Worm (Caenorhabditis elegans) whole organism, L4 larva: ENCODE data around the gene fipr-19.

Experiments
- D1046.2 ChIP-seq: fragments of 200-800 bp; sonication (Bioruptor generic); IDR thresholded peaks from 2 replicates; pipeline ENCODE4 v1.3.6; 2022; ENCODE audit warnings: missing genetic modification characterization, missing compliant biosample characterization
- F49E8.2 ChIP-seq: sonication (generic microtip); optimal IDR thresholded peaks from 2 replicates; lab custom pipeline; 2016; ENCODE audit warnings: missing compliant biosample characterization, mild to moderate bottlenecking, missing genetic modification characterization, borderline replicate concordance
- T20F7.1 ChIP-seq: fragments of 200-800 bp; sonication (Bioruptor generic); optimal IDR thresholded peaks from 2 replicates; lab custom pipeline; 2018; ENCODE audit warnings: mild to moderate bottlenecking, missing genetic modification characterization, missing compliant biosample characterization
- T26A8.4 ChIP-seq: fragments of 200-800 bp; sonication (Bioruptor generic); IDR thresholded peaks from 2 replicates; pipeline ENCODE4 v1.3.6; 2022; ENCODE audit warnings: missing genetic modification characterization, missing compliant biosample characterization
- Y105C5A.15 ChIP-seq: fragments of 200-800 bp; sonication (Bioruptor generic); IDR thresholded peaks from 2 replicates; pipeline ENCODE4 v1.3.6; 2022; ENCODE audit warnings: missing genetic modification characterization, missing compliant biosample characterization
- Y48G9A.11 ChIP-seq: fragments of 200-800 bp; sonication (Bioruptor generic); IDR thresholded peaks from 2 replicates; pipeline ENCODE4 v1.3.6; 2022; ENCODE audit warnings: missing genetic modification reagents, missing genetic modification characterization, missing compliant biosample characterization
- Y5F2A.4 ChIP-seq: fragments of 200-800 bp; sonication (Bioruptor generic); optimal IDR thresholded peaks from 2 replicates; lab custom pipeline; 2018; ENCODE audit warnings: mild to moderate bottlenecking, missing genetic modification characterization, missing compliant biosample characterization
- Y75B8A.6 ChIP-seq: fragments of 200-800 bp; sonication (Bioruptor generic); IDR thresholded peaks from 2 replicates; pipeline ENCODE4 v1.3.6; 2022; ENCODE audit warnings: missing genetic modification reagents, missing genetic modification characterization, missing compliant biosample characterization
- aha-1 ChIP-seq: fragments of 150-350 bp; peaks from one replicate; lab custom pipeline; 2014; ENCODE audit warnings: missing biosample characterization, missing genetic modification characterization
- aly-2 ChIP-seq: sonication (generic microtip); optimal IDR thresholded peaks from 2 replicates; lab custom pipeline; 2018; ENCODE audit warnings: missing biosample characterization, missing genetic modification characterization
- ama-1 ChIP-seq: fragments of 150-350 bp; optimal IDR thresholded peaks from 2 replicates; lab custom pipeline; 2014; ENCODE audit warnings: inconsistent platforms, mixed read lengths
- arid-1 ChIP-seq: fragments of 200-800 bp; sonication (Bioruptor generic); conservative IDR thresholded peaks from 2 replicates; pipeline ENCODE4 v1.3.6; 2022; ENCODE audit warnings: missing genetic modification reagents, missing genetic modification characterization, missing compliant biosample characterization
- ctbp-1 ChIP-seq: fragments of 200-800 bp; sonication (Bioruptor generic); IDR thresholded peaks from 2 replicates; pipeline ENCODE4 v1.3.6; 2022; ENCODE audit warnings: missing genetic modification reagents, missing genetic modification characterization, missing compliant biosample characterization
- daf-19 ChIP-seq: fragments of 200-800 bp; sonication (Bioruptor generic); conservative IDR thresholded peaks from 2 replicates; pipeline ENCODE4 v1.3.6; 2022; ENCODE audit warnings: missing genetic modification characterization, missing compliant biosample characterization
- dmd-8 ChIP-seq: fragments of 200-800 bp; sonication (Bioruptor generic); IDR thresholded peaks from 2 replicates; pipeline ENCODE4 v1.3.6; 2022; ENCODE audit warnings: missing genetic modification characterization, missing compliant biosample characterization
- dmd-9 ChIP-seq: fragments of 200-800 bp; sonication (Bioruptor generic); IDR thresholded peaks from 2 replicates; pipeline ENCODE4 v1.3.6; 2022; ENCODE audit warnings: missing genetic modification reagents, missing genetic modification characterization, missing compliant biosample characterization
- duxl-1 ChIP-seq: sonication (generic microtip); optimal IDR thresholded peaks from 2 replicates; lab custom pipeline; 2016; ENCODE audit warnings: mild to moderate bottlenecking, missing genetic modification characterization, moderate library complexity, missing compliant biosample characterization; ENCODE audit not compliant: poor library complexity
- egl-43 ChIP-seq: fragments of 200-800 bp; sonication (Bioruptor generic); IDR thresholded peaks from 2 replicates; pipeline ENCODE4 v1.3.6; 2022; ENCODE audit warnings: missing genetic modification reagents, missing genetic modification characterization, missing compliant biosample characterization
- gei-8 ChIP-seq: fragments of 200-800 bp; sonication (Bioruptor generic); optimal IDR thresholded peaks from 2 replicates; lab custom pipeline; 2018; ENCODE audit warnings: mild to moderate bottlenecking, missing genetic modification characterization, missing compliant biosample characterization
- hmg-1.1 ChIP-seq: fragments of 200-800 bp; sonication (Bioruptor generic); IDR thresholded peaks from 2 replicates; pipeline ENCODE4 v1.3.6; 2022; ENCODE audit warnings: missing genetic modification reagents, missing genetic modification characterization, missing compliant biosample characterization
- lin-38 ChIP-seq: fragments of 200-800 bp; sonication (Bioruptor generic); IDR thresholded peaks from 2 replicates; pipeline ENCODE4 v1.3.6; 2022; ENCODE audit warnings: missing genetic modification reagents, missing genetic modification characterization, missing compliant biosample characterization
- lin-39 ChIP-seq: fragments of 150-350 bp; optimal IDR thresholded peaks from 2 replicates; lab custom pipeline; 2014; ENCODE audit warnings: missing biosample characterization, missing genetic modification reagents, missing genetic modification characterization
- madf-5 ChIP-seq, 2 experiments: fragments of 200-800 bp; sonication (Bioruptor generic); IDR thresholded peaks; 2 replicates each; pipeline ENCODE4 v1.3.6; 2022; ENCODE audit warnings: missing compliant biosample characterization in 2 of 2, missing genetic modification characterization in 2 of 2
- madf-9 ChIP-seq: fragments of 200-800 bp; sonication (Bioruptor generic); conservative IDR thresholded peaks from 2 replicates; pipeline ENCODE4 v1.3.6; 2022; ENCODE audit warnings: missing genetic modification reagents, missing genetic modification characterization, missing compliant biosample characterization
- mes-2 ChIP-seq: sonication (generic microtip); optimal IDR thresholded peaks from 2 replicates; lab custom pipeline; 2016; ENCODE audit warnings: missing genotype, mild to moderate bottlenecking, missing genetic modification characterization, missing compliant biosample characterization; ENCODE audit not compliant: poor library complexity, severe bottlenecking
- mxl-2 ChIP-seq: fragments of 200-800 bp; sonication (Bioruptor generic); conservative IDR thresholded peaks from 2 replicates; pipeline ENCODE4 v1.3.6; 2022; ENCODE audit warnings: missing genetic modification reagents, missing genetic modification characterization, missing compliant biosample characterization
- nhr-102 ChIP-seq: sonication (generic microtip); optimal IDR thresholded peaks from 2 replicates; lab custom pipeline; 2016; ENCODE audit warnings: mild to moderate bottlenecking, missing genetic modification characterization, moderate library complexity, missing compliant biosample characterization
- nhr-111 ChIP-seq: fragments of 200-800 bp; sonication (Bioruptor generic); optimal IDR thresholded peaks from 2 replicates; lab custom pipeline; 2018; ENCODE audit warnings: mild to moderate bottlenecking, missing genetic modification characterization, missing compliant biosample characterization
- nhr-41 ChIP-seq: fragments of 200-800 bp; sonication (Bioruptor generic); IDR thresholded peaks from 2 replicates; pipeline ENCODE4 v1.3.6; 2022; ENCODE audit warnings: missing genetic modification reagents, missing genetic modification characterization, missing compliant biosample characterization
- nhr-42 ChIP-seq: fragments of 200-800 bp; sonication (Bioruptor generic); IDR thresholded peaks from 2 replicates; pipeline ENCODE4 v1.3.6; 2022; ENCODE audit warnings: missing genetic modification characterization, missing compliant biosample characterization
- nhr-6 ChIP-seq: fragments of 150-350 bp; optimal IDR thresholded peaks from 2 replicates; lab custom pipeline; 2014; ENCODE audit warnings: missing biosample characterization, missing genetic modification characterization
- nhr-76 ChIP-seq: fragments of 150-350 bp; optimal IDR thresholded peaks from 2 replicates; lab custom pipeline; 2014; ENCODE audit warnings: missing biosample characterization, missing genetic modification characterization
- pha-4 ChIP-seq, 2 experiments: fragments of 150-350 bp in 1 of 2; fragments of 200-800 bp in 1 of 2; sonication (Bioruptor generic) in 1 of 2; IDR thresholded peaks in 1 of 2; optimal IDR thresholded peaks in 1 of 2; 2 replicates each; pipeline versions ENCODE4 v1.3.6 to Lab custom; 2014 to 2022; ENCODE audit warnings: missing genetic modification characterization in 2 of 2, missing genetic modification reagents in 2 of 2, missing biosample characterization in 1 of 2, missing compliant biosample characterization in 1 of 2
- php-3 ChIP-seq: fragments of 200-800 bp; sonication (Bioruptor generic); IDR thresholded peaks from 2 replicates; pipeline ENCODE4 v1.3.6; 2022; ENCODE audit warnings: missing genetic modification reagents, missing genetic modification characterization, missing compliant biosample characterization
- rbr-2 ChIP-seq: sonication (generic microtip); optimal IDR thresholded peaks from 2 replicates; lab custom pipeline; 2016; ENCODE audit warnings: missing genotype, missing genetic modification characterization, missing compliant biosample characterization
- saeg-2 ChIP-seq: fragments of 200-800 bp; sonication (Bioruptor generic); IDR thresholded peaks from 2 replicates; pipeline ENCODE4 v1.3.6; 2022; ENCODE audit warnings: missing genetic modification reagents, missing genetic modification characterization, missing compliant biosample characterization
- sdz-12 ChIP-seq: fragments of 200-800 bp; sonication (Bioruptor generic); optimal IDR thresholded peaks from 2 replicates; lab custom pipeline; 2018; ENCODE audit warnings: mild to moderate bottlenecking, missing genetic modification characterization, missing compliant biosample characterization
- snpc-1.2 ChIP-seq: fragments of 200-800 bp; sonication (Bioruptor generic); IDR thresholded peaks from 2 replicates; pipeline ENCODE4 v1.3.6; 2022; ENCODE audit warnings: missing genetic modification reagents, missing genetic modification characterization, missing compliant biosample characterization
- spr-1 ChIP-seq: sonication (generic microtip); optimal IDR thresholded peaks from 2 replicates; lab custom pipeline; 2016; ENCODE audit warnings: mild to moderate bottlenecking, missing genetic modification characterization, missing compliant biosample characterization
- spr-3 ChIP-seq: fragments of 200-800 bp; sonication (Bioruptor generic); optimal IDR thresholded peaks from 2 replicates; lab custom pipeline; 2018; ENCODE audit warnings: mild to moderate bottlenecking, missing genetic modification characterization, missing compliant biosample characterization
- unc-130 ChIP-seq: sonication (generic microtip); optimal IDR thresholded peaks from 2 replicates; lab custom pipeline; 2016; ENCODE audit warnings: missing genetic modification reagents, missing genetic modification characterization, missing compliant biosample characterization
- zfp-3 ChIP-seq: fragments of 200-800 bp; sonication (Bioruptor generic); conservative IDR thresholded peaks from 2 replicates; pipeline ENCODE4 v1.3.6; 2022; ENCODE audit warnings: missing genetic modification reagents, missing genetic modification characterization, missing compliant biosample characterization
- zip-2 ChIP-seq: fragments of 150-350 bp; optimal IDR thresholded peaks from 2 replicates; lab custom pipeline; 2014; ENCODE audit warnings: missing biosample characterization, missing genetic modification characterization

fipr-19 gene

DNA sequence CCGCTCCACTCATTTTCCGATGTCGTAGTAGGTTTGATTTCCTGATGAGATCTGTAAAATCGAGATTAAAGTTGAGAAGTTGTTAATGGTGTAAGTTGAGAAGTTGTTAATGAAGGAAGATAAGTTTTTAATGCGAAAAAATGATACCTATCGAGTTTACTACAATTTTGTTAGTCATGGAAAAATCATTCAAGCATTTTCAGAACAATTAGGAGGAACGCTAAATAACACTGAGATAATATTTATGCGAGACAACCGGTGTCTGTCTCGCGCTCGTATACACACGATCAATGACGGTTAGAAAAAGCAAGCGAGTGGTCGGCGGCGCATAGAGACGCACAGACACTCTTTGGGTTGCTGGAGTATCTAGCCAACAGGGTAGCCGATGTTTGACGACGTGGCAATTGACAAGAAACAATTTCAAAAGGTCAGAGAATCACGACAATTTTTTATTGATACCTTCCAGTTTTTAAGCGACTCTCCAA lies 39.1 kb upstream of the fipr-19 start, which contains the start of gene cgh-1 (continued):
- TF ChIP-seq dmd-9 (GFP tag; lab: Robert Waterston, UW): no peak

DNA sequence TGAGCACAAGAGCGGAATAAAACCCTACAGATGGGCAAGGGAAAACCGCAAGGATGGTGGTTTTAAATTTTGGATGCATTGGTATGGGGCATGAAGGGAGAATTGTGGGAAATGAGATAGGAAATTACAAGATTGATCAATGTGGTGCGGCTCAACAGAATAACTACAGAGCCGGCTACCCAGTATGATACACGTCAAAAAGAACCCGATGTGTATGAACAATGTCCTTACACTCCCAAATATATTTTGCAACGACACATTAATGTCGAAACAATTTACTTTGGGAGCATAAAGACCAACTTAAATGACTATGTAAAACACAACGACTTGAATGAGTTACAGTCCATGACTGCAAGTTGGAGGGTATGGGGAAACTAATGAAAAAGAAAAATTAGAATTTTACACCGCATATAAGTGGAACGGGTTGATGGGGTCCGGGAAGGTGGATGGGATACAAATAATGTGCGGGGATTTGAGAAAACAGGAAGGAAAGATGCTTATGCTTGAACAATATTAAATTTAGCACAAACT lies 36.9 kb upstream of the fipr-19 start:
- TF ChIP-seq madf-5 (GFP tag; IDR thresholded peaks at IDR 0.05; lab: Robert Waterston, UW) (peak in 1 of 2 experiments; percentile 4; a peak in 2 of 4 replicates), snpc-1.2 (0 out of 2 replicates have a peak, but pooled peaks have one; percentile 38), gei-8 (GFP tag; lab: Kevin White, UChicago) (no peak), daf-19 (GFP tag; lab: Robert Waterston, UW) (peak; percentile 64; the same call in 1 of the 2 replicates), nhr-6 (tag; lab: Kevin White, UChicago) (no peak), aly-2 (tag; lab: Kevin White, UChicago) (no peak), D1046.2 (GFP tag; lab: Robert Waterston, UW) (no peak), ctbp-1 (GFP tag; lab: Robert Waterston, UW) (0 out of 2 replicates have a peak, but pooled peaks have one; percentile 16), php-3 (GFP tag; lab: Robert Waterston, UW) (0 out of 2 replicates have a peak, but pooled peaks have one; percentile 5), nhr-41 (GFP tag; lab: Robert Waterston, UW) (0 out of 2 replicates have a peak, but pooled peaks have one; percentile 5), mxl-2 (GFP tag; lab: Robert Waterston, UW) (no peak), zfp-3 (no peak), arid-1 (peak; percentile 38; the same call in 1 of the 2 replicates), pha-4 (GFP tag; IDR thresholded peaks at IDR 0.05; lab: Robert Waterston, UW) (peak; percentile 27; the same call in 1 of the 2 replicates), pha-4 (tag; optimal IDR thresholded peaks at IDR 0.05; lab: Kevin White, UChicago) (no peak), sdz-12 (GFP tag; lab: Kevin White, UChicago) (no peak), lin-38 (peak; percentile 35; the same call in 1 of the 2 replicates)

DNA sequence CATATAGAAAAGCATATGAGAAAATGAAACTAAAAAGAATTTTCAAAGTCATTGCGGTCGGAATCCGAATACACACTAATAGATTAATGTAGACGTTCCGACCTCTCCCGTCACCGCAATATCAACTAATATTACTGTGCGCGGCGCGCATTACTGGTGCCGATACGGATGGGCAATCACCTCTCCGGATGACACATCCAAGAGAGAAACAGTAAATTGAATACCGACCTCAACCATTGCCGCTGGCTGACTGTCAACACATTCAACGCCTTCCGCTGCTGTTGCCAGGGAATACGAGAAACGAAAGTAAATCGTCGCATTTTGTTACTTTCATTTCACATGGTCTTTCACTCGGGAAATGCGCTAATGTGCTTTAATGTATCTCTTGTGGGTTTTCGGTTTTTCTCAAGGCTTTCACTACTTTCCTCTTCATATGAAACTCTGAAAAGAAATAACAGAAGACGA lies 36.1 kb upstream of the fipr-19 start:
- TF ChIP-seq nhr-76 (tag; lab: Kevin White, UChicago): no peak
- 0 out of 2 replicates have a peak, but pooled peaks have one; percentile 9 for TF ChIP-seq Y75B8A.6 (GFP tag; lab: Robert Waterston, UW)
- TF ChIP-seq dmd-8 (GFP tag; lab: Robert Waterston, UW): 0 out of 2 replicates have a peak, but pooled peaks have one; percentile 46
- peak; percentile 51 for TF ChIP-seq Y5F2A.4 (GFP tag; lab: Kevin White, UChicago)
- peak; percentile 30 for TF ChIP-seq duxl-1 (tag; lab: Kevin White, UChicago)
- TF ChIP-seq lin-38: peak; percentile 70
- peak; percentile 24 for TF ChIP-seq zip-2 (tag; lab: Kevin White, UChicago)
- no peak for TF ChIP-seq lin-39
- TF ChIP-seq saeg-2: peak; percentile 46; the same call in 1 of the 2 replicates
- TF ChIP-seq Y48G9A.11 (GFP tag; lab: Robert Waterston, UW): peak; percentile 45; the same call in 1 of the 2 replicates
- 0 out of 2 replicates have a peak, but pooled peaks have one; percentile 5 for TF ChIP-seq php-3 (GFP tag; lab: Robert Waterston, UW)
- no peak for TF ChIP-seq rbr-2 (tag; lab: Kevin White, UChicago)
- peak; percentile 28 for TF ChIP-seq nhr-111 (GFP tag; lab: Kevin White, UChicago)
- peak; percentile 44 for TF ChIP-seq mes-2
- TF ChIP-seq T26A8.4 (GFP tag; lab: Robert Waterston, UW): peak; percentile 61; the same call in 1 of the 2 replicates
- TF ChIP-seq nhr-102: peak; percentile 62
- TF ChIP-seq spr-3 (GFP tag; lab: Kevin White, UChicago): peak; percentile 58
- TF ChIP-seq hmg-1.1 (GFP tag; lab: Robert Waterston, UW): no peak
- peak; percentile 72 for TF ChIP-seq F49E8.2 (tag; lab: Kevin White, UChicago)
- TF ChIP-seq ama-1 (lab: Kevin White, UChicago): peak; percentile 93
- TF ChIP-seq egl-43: 0 out of 2 replicates have a peak, but pooled peaks have one; percentile 41
- TF ChIP-seq gei-8 (GFP tag; lab: Kevin White, UChicago): peak; percentile 67
- TF ChIP-seq ctbp-1 (GFP tag; lab: Robert Waterston, UW): peak; percentile 49; the same call in 1 of the 2 replicates
- TF ChIP-seq Y105C5A.15 (GFP tag; lab: Robert Waterston, UW): peak; percentile 91
- peak; percentile 43 for TF ChIP-seq unc-130 (GFP tag; lab: Kevin White, UChicago)
- peak; percentile 43 for TF ChIP-seq aha-1 (tag; lab: Kevin White, UChicago)
- TF ChIP-seq T20F7.1: no peak
- 0 out of 2 replicates have a peak, but pooled peaks have one; percentile 37 for TF ChIP-seq nhr-42 (GFP tag; lab: Robert Waterston, UW)
- TF ChIP-seq madf-9 (GFP tag; lab: Robert Waterston, UW): 0 out of 2 replicates have a peak, but pooled peaks have one; percentile 22
- TF ChIP-seq spr-1 (tag; lab: Kevin White, UChicago): no peak
- TF ChIP-seq aly-2 (tag; lab: Kevin White, UChicago): no peak
